Worm (Caenorhabditis elegans) whole organism, late embryonic: Measurements from ENCODE around the gene srbc-48.

ENCODE experiments used
- ceh-14 ChIP-seq: sonication (generic microtip); optimal IDR thresholded peaks from 2 replicates; lab custom pipeline; 2016; ENCODE audit warnings: missing genotype, missing genetic modification characterization, missing compliant biosample characterization
- ceh-22 ChIP-seq: sonication (generic microtip); optimal IDR thresholded peaks from 2 replicates; lab custom pipeline; 2017; ENCODE audit warnings: missing biosample characterization, missing genetic modification characterization
- ceh-24 ChIP-seq: sonication (generic microtip); optimal IDR thresholded peaks from 2 replicates; lab custom pipeline; 2016; ENCODE audit warnings: mild to moderate bottlenecking, missing genetic modification characterization, missing compliant biosample characterization
- ceh-31 ChIP-seq: sonication (generic microtip); optimal IDR thresholded peaks from 2 replicates; lab custom pipeline; 2016; ENCODE audit warnings: missing genetic modification characterization, missing compliant biosample characterization
- ceh-9 ChIP-seq: sonication (generic microtip); optimal IDR thresholded peaks from 2 replicates; lab custom pipeline; 2016; ENCODE audit warnings: mild to moderate bottlenecking, missing genetic modification characterization, inconsistent platforms, missing compliant biosample characterization
- elt-2 ChIP-seq: sonication (generic microtip); optimal IDR thresholded peaks from 2 replicates; lab custom pipeline; 2016; ENCODE audit warnings: missing genetic modification reagents, missing genetic modification characterization, missing compliant biosample characterization
- ets-4 ChIP-seq: sonication (generic microtip); optimal IDR thresholded peaks from 2 replicates; lab custom pipeline; 2016; ENCODE audit warnings: missing genetic modification characterization, missing compliant biosample characterization
- hlh-6 ChIP-seq: sonication (generic microtip); optimal IDR thresholded peaks from 2 replicates; lab custom pipeline; 2016; ENCODE audit warnings: missing genotype, missing genetic modification characterization, missing compliant biosample characterization
- lim-6 ChIP-seq: sonication (generic microtip); optimal IDR thresholded peaks from 2 replicates; lab custom pipeline; 2016; ENCODE audit warnings: missing genetic modification characterization, missing compliant biosample characterization
- mec-3 ChIP-seq: sonication (generic microtip); optimal IDR thresholded peaks from 2 replicates; lab custom pipeline; 2016; ENCODE audit warnings: borderline replicate concordance, missing genetic modification characterization, missing compliant biosample characterization
- nhr-11 ChIP-seq: fragments of 150-350 bp; optimal IDR thresholded peaks from 2 replicates; lab custom pipeline; 2014; ENCODE audit warnings: missing biosample characterization, missing genetic modification characterization
- pag-3 ChIP-seq: sonication (generic microtip); optimal IDR thresholded peaks from 2 replicates; lab custom pipeline; 2016; ENCODE audit warnings: missing compliant biosample characterization, missing genetic modification characterization, borderline replicate concordance
- pat-9 ChIP-seq: fragments of 200-800 bp; sonication (Bioruptor generic); optimal IDR thresholded peaks from 2 replicates; lab custom pipeline; 2018; ENCODE audit warnings: mild to moderate bottlenecking, missing genetic modification characterization, moderate library complexity, missing compliant biosample characterization
- pax-1 ChIP-seq: fragments of 150-350 bp; optimal IDR thresholded peaks from 2 replicates; lab custom pipeline; 2014; ENCODE audit warnings: missing biosample characterization, missing genetic modification characterization

ce11 chrV:15809543-15809942, 10.5 kb upstream of the srbc-48 start, which contains the start of gene srsx-36:
- TF ChIP-seq ets-4 (tag; lab: Kevin White, UChicago) (no peak), elt-2 (tag; lab: Kevin White, UChicago) (no peak), pag-3 (tag; lab: Kevin White, UChicago) (no peak), ceh-22 (tag; lab: Kevin White, UChicago) (no peak), pax-1 (tag; lab: Kevin White, UChicago) (no peak), ceh-31 (no peak), lim-6 (no peak), mec-3 (no peak), pat-9 (tag; lab: Kevin White, UChicago) (no peak), ceh-9 (tag; lab: Kevin White, UChicago) (no peak), hlh-6 (tag; lab: Kevin White, UChicago) (no peak), nhr-11 (tag; lab: Kevin White, UChicago) (no peak), ceh-24 (tag; lab: Kevin White, UChicago) (no peak), ceh-14 (tag; lab: Kevin White, UChicago) (no peak)
